Worm (Caenorhabditis elegans): ENCODE data around the gene ZK105.6.

- TF ChIP-seq unc-62 (GFP tag; optimal IDR thresholded peaks at IDR 0.05) = no peak
- no peak for TF ChIP-seq zip-8 (tag; optimal IDR thresholded peaks at IDR 0.05)
- no peak for TF ChIP-seq elt-1 (tag; optimal IDR thresholded peaks at IDR 0.05; ENCODE audit: borderline replicate concordance, insufficient read depth)
- TF ChIP-seq ztf-11 (tag; optimal IDR thresholded peaks at IDR 0.05) = no peak
These were observed 1.9 kb downstream of the ZK105.6 start, which contains the start of gene ZK105.14 for ce11 chrV:7721945-7722344.
